Worm (Caenorhabditis elegans): ENCODE data around the gene arrd-12.

The arrd-12 gene

ce11 chrII:13750128-13750527 is 15.9 kb upstream of the arrd-12 start:
- TF ChIP-seq fkh-6 (tag; optimal IDR thresholded peaks at IDR 0.05) (no peak), unc-86 (tag; optimal IDR thresholded peaks at IDR 0.05) (no peak), hlh-8 (tag; optimal IDR thresholded peaks at IDR 0.05) (no peak), pha-2 (tag; optimal IDR thresholded peaks at IDR 0.05) (no peak), fkh-10 (GFP tag; optimal IDR thresholded peaks at IDR 0.05) (no peak), sdc-2 (tag; optimal IDR thresholded peaks at IDR 0.05) (no peak), ceh-48 (tag; optimal IDR thresholded peaks at IDR 0.05) (no peak), ceh-18 (tag; optimal IDR thresholded peaks at IDR 0.05) (no peak), ceh-2 (tag; optimal IDR thresholded peaks at IDR 0.05) (no peak), nhr-11 (tag; optimal IDR thresholded peaks at IDR 0.05) (no peak), hlh-6 (tag; optimal IDR thresholded peaks at IDR 0.05) (no peak), che-1 (tag; optimal IDR thresholded peaks at IDR 0.05) (no peak), mec-3 (tag; optimal IDR thresholded peaks at IDR 0.05; ENCODE audit: borderline replicate concordance) (no peak), fax-1 (tag; optimal IDR thresholded peaks at IDR 0.05) (no peak)

- no peak for TF ChIP-seq ceh-48 (tag; optimal IDR thresholded peaks at IDR 0.05)
- no peak for TF ChIP-seq dve-1 (tag; optimal IDR thresholded peaks at IDR 0.05)
- no peak for TF ChIP-seq fkh-10 (GFP tag; optimal IDR thresholded peaks at IDR 0.05)
- no peak for TF ChIP-seq ceh-9 (tag; optimal IDR thresholded peaks at IDR 0.05)
- TF ChIP-seq ttx-3 (tag; optimal IDR thresholded peaks at IDR 0.05), result no peak
- no peak for TF ChIP-seq lin-11 (tag; optimal IDR thresholded peaks at IDR 0.05)
- no peak for TF ChIP-seq ceh-30 (tag; optimal IDR thresholded peaks at IDR 0.05)
- TF ChIP-seq K02D7.2 (tag; optimal IDR thresholded peaks at IDR 0.05), result no peak
- TF ChIP-seq ets-4 (tag; optimal IDR thresholded peaks at IDR 0.05), result no peak
- TF ChIP-seq gmeb-2 (tag; optimal IDR thresholded peaks at IDR 0.05), result no peak
- no peak for TF ChIP-seq sdc-2 (tag; optimal IDR thresholded peaks at IDR 0.05)
- TF ChIP-seq C38D4.7 (GFP tag; optimal IDR thresholded peaks at IDR 0.05), result no peak
- no peak for TF ChIP-seq sox-2 (GFP tag; IDR thresholded peaks at IDR 0.05)
- TF ChIP-seq pros-1 (tag; optimal IDR thresholded peaks at IDR 0.05), result no peak
- TF ChIP-seq K09A11.1 (tag; optimal IDR thresholded peaks at IDR 0.05; ENCODE audit: insufficient read depth), result no peak
- no peak for TF ChIP-seq che-1 (tag; optimal IDR thresholded peaks at IDR 0.05)
- no peak for TF ChIP-seq nfya-1 (tag; optimal IDR thresholded peaks at IDR 0.05)
- no peak for TF ChIP-seq pha-2 (tag; optimal IDR thresholded peaks at IDR 0.05)
- no peak for TF ChIP-seq ceh-24 (tag; optimal IDR thresholded peaks at IDR 0.05)
Measured at ce11 chrII:13751030-13751429, 15.0 kb upstream of the arrd-12 start.

ce11 chrII:13752016-13752415 is 14.0 kb upstream of the arrd-12 start, which contains the start of gene arrd-14:
Gene arrd-14, plus strand, starts transcription at chrII:13752316.
- no peak for TF ChIP-seq nhr-11 (tag; optimal IDR thresholded peaks at IDR 0.05)
- TF ChIP-seq pha-4 (tag; optimal IDR thresholded peaks at IDR 0.05), result no peak
- no peak for TF ChIP-seq mec-3 (tag; optimal IDR thresholded peaks at IDR 0.05; ENCODE audit: borderline replicate concordance)
- TF ChIP-seq dve-1 (tag; optimal IDR thresholded peaks at IDR 0.05), result no peak
- TF ChIP-seq Y22D7AL.16 (tag; optimal IDR thresholded peaks at IDR 0.05), result no peak
- TF ChIP-seq madf-2 (tag; optimal IDR thresholded peaks at IDR 0.05), result no peak
- TF ChIP-seq hlh-6 (tag; optimal IDR thresholded peaks at IDR 0.05), result no peak
- TF ChIP-seq tbx-2 (tag; optimal IDR thresholded peaks at IDR 0.05), result no peak
- no peak for TF ChIP-seq syd-9 (tag; optimal IDR thresholded peaks at IDR 0.05)
- no peak for TF ChIP-seq odd-2 (tag; optimal IDR thresholded peaks at IDR 0.05)
- TF ChIP-seq ceh-18 (tag; optimal IDR thresholded peaks at IDR 0.05), result no peak
- TF ChIP-seq sox-4 (tag; optimal IDR thresholded peaks at IDR 0.05), result no peak
- TF ChIP-seq pag-3 (tag; optimal IDR thresholded peaks at IDR 0.05; ENCODE audit: borderline replicate concordance), result no peak
- no peak for TF ChIP-seq pha-2 (tag; optimal IDR thresholded peaks at IDR 0.05)
- no peak for TF ChIP-seq sox-2 (GFP tag; IDR thresholded peaks at IDR 0.05)

- TF ChIP-seq pqm-1 (tag; optimal IDR thresholded peaks at IDR 0.05), result no peak
- TF ChIP-seq C08G9.2 (tag; optimal IDR thresholded peaks at IDR 0.05), result no peak
- TF ChIP-seq fkh-6 (tag; optimal IDR thresholded peaks at IDR 0.05), result no peak
- TF ChIP-seq mec-3 (tag; optimal IDR thresholded peaks at IDR 0.05; ENCODE audit: borderline replicate concordance), result no peak
- TF ChIP-seq hlh-30 (tag; optimal IDR thresholded peaks at IDR 0.05; ENCODE audit: insufficient read depth), result no peak
- TF ChIP-seq pat-9 (tag; optimal IDR thresholded peaks at IDR 0.05), result no peak
- no peak for TF ChIP-seq gmeb-2 (tag; optimal IDR thresholded peaks at IDR 0.05)
- TF ChIP-seq K02D7.2 (tag; optimal IDR thresholded peaks at IDR 0.05), result no peak
- TF ChIP-seq sox-2 (GFP tag; IDR thresholded peaks at IDR 0.05), result no peak
- no peak for TF ChIP-seq nfya-1 (tag; optimal IDR thresholded peaks at IDR 0.05)
- TF ChIP-seq F13H6.1 (tag; optimal IDR thresholded peaks at IDR 0.05), result no peak
- TF ChIP-seq sdc-2 (tag; optimal IDR thresholded peaks at IDR 0.05), result no peak
- TF ChIP-seq npax-4 (tag; optimal IDR thresholded peaks at IDR 0.05), result no peak
- no peak for TF ChIP-seq ceh-30 (tag; optimal IDR thresholded peaks at IDR 0.05)
- no peak for TF ChIP-seq ceh-14 (tag; optimal IDR thresholded peaks at IDR 0.05)
- TF ChIP-seq madf-2 (tag; optimal IDR thresholded peaks at IDR 0.05), result no peak
- no peak for TF ChIP-seq ceh-22 (tag; optimal IDR thresholded peaks at IDR 0.05)
- no peak for TF ChIP-seq ceh-31 (tag; optimal IDR thresholded peaks at IDR 0.05)
- no peak for TF ChIP-seq C38D4.7 (GFP tag; optimal IDR thresholded peaks at IDR 0.05)
- no peak for TF ChIP-seq ceh-24 (tag; optimal IDR thresholded peaks at IDR 0.05)
Measured at ce11 chrII:13756232-13756631, 9.8 kb upstream of the arrd-12 start.

Measured in whole organism, late embryonic.